Fruit fly (Drosophila melanogaster) whole organism, wandering third instar larva: ENCODE measurements around the gene Rpn11.

Experiments used
- Abd-B ChIP-seq: fragments of >200 bp; optimal IDR thresholded peaks from 2 replicates; lab custom pipeline; 2017; ENCODE audit warnings: missing biosample characterization, missing genetic modification characterization
- Dif ChIP-seq: fragments of 200-275, 200-300 bp; sonication (Bioruptor generic); optimal IDR thresholded peaks from 2 replicates; lab custom pipeline; 2018; ENCODE audit warnings: missing biosample characterization, missing genetic modification characterization; ENCODE audit not compliant: partially characterized antibody
- h ChIP-seq: fragments of 200-800 bp; sonication (Bioruptor generic); optimal IDR thresholded peaks from 3 replicates; lab custom pipeline; 2016; ENCODE audit warnings: missing biosample characterization, mild to moderate bottlenecking, missing genetic modification characterization
- pan ChIP-seq: fragments of >200 bp; optimal IDR thresholded peaks from 2 replicates; lab custom pipeline; 2017

dm6 chr2L:5100577-5100976 is 41.0 kb upstream of the Rpn11 start, which contains the start of gene Msp300:
- no peak for TF ChIP-seq Abd-B (GFP tag; lab: Kevin White, UChicago)
- TF ChIP-seq h (GFP tag; lab: Kevin White, UChicago): no peak
- TF ChIP-seq pan (lab: Kevin White, UChicago): no peak
- TF ChIP-seq Dif: no peak
